Worm (Caenorhabditis elegans): ENCODE measurements around the gene C26B9.3.
A peak's percentile ranks its signal among the peaks of the same experiment; 100 is the strongest.

Gene C26B9.3

ce11 chrX:5339889-5340288, 1.8 kb downstream of the C26B9.3 start, which contains the start of gene C26B9.2:
Gene C26B9.2, plus strand, starts transcription at chrX:5340189.
- no peak for TF ChIP-seq W03F9.2 (tag; optimal IDR thresholded peaks at IDR 0.05)
- TF ChIP-seq dao-5 (tag; optimal IDR thresholded peaks at IDR 0.05) = no peak
- TF ChIP-seq him-1 (tag; optimal IDR thresholded peaks at IDR 0.05) = no peak

ce11 chrX:5342007-5342406, 3.9 kb downstream of the C26B9.3 start, which contains the start of gene C26B9.7:
Gene C26B9.7, plus strand, starts transcription at chrX:5342307.
- TF ChIP-seq W03F9.2 (tag; optimal IDR thresholded peaks at IDR 0.05) (no peak), him-1 (tag; optimal IDR thresholded peaks at IDR 0.05) (no peak), dao-5 (tag; optimal IDR thresholded peaks at IDR 0.05) (no peak)

- TF ChIP-seq dao-5 (tag; optimal IDR thresholded peaks at IDR 0.05) (no peak), him-1 (tag; optimal IDR thresholded peaks at IDR 0.05) (no peak), W03F9.2 (tag; optimal IDR thresholded peaks at IDR 0.05) (no peak)
Observed at ce11 chrX:5344287-5344686, 6.2 kb downstream of the C26B9.3 start, which contains the start of gene C26B9.1. Gene C26B9.1, plus strand, starts transcription at chrX:5344587.

- TF ChIP-seq W03F9.2 (tag; optimal IDR thresholded peaks at IDR 0.05) = no peak
- TF ChIP-seq him-1 (tag; optimal IDR thresholded peaks at IDR 0.05) = no peak
- TF ChIP-seq dao-5 (tag; optimal IDR thresholded peaks at IDR 0.05) = no peak
Observed at ce11 chrX:5346303-5346702, 8.2 kb downstream of the C26B9.3 start.

ce11 chrX:5347856-5348255, 9.8 kb downstream of the C26B9.3 start:
- TF ChIP-seq him-1 (tag; optimal IDR thresholded peaks at IDR 0.05) (no peak), W03F9.2 (tag; optimal IDR thresholded peaks at IDR 0.05) (no peak), dao-5 (tag; optimal IDR thresholded peaks at IDR 0.05) (no peak)

- TF ChIP-seq him-1 (tag; optimal IDR thresholded peaks at IDR 0.05) = no peak
- TF ChIP-seq dao-5 (tag; optimal IDR thresholded peaks at IDR 0.05) = no peak
- TF ChIP-seq W03F9.2 (tag; optimal IDR thresholded peaks at IDR 0.05) = no peak
Observed at ce11 chrX:5348529-5349148, 10.5 kb downstream of the C26B9.3 start, which contains the start of gene syx-3. Gene syx-3, plus strand, starts transcription at chrX:5349098.

ce11 chrX:5354022-5354876, 16.1 kb downstream of the C26B9.3 start, which contains the start of gene pfn-2:
Gene pfn-2, minus strand, starts transcription at chrX:5354072.
- TF ChIP-seq him-1 (tag; optimal IDR thresholded peaks at IDR 0.05) (no peak), dao-5 (tag; optimal IDR thresholded peaks at IDR 0.05) (peak; percentile 17)

ce11 chrX:5355253-5355652, 17.2 kb downstream of the C26B9.3 start:
- no peak for TF ChIP-seq him-1 (tag; optimal IDR thresholded peaks at IDR 0.05)
- TF ChIP-seq W03F9.2 (tag; optimal IDR thresholded peaks at IDR 0.05) = no peak

ce11 chrX:5360682-5361081, 22.6 kb downstream of the C26B9.3 start:
- TF ChIP-seq dao-5 (tag; optimal IDR thresholded peaks at IDR 0.05) (no peak), W03F9.2 (tag; optimal IDR thresholded peaks at IDR 0.05) (no peak), him-1 (tag; optimal IDR thresholded peaks at IDR 0.05) (no peak)

ce11 chrX:5364222-5364621, 26.1 kb downstream of the C26B9.3 start, which contains the start of gene chtl-1:
Gene chtl-1, minus strand, starts transcription at chrX:5364322.
- TF ChIP-seq dao-5 (tag; optimal IDR thresholded peaks at IDR 0.05) (no peak), W03F9.2 (tag; optimal IDR thresholded peaks at IDR 0.05) (no peak), him-1 (tag; optimal IDR thresholded peaks at IDR 0.05) (no peak)

ce11 chrX:5365437-5365836, 27.3 kb downstream of the C26B9.3 start, which contains the start of gene F35C8.5:
Gene F35C8.5, plus strand, starts transcription at chrX:5365813.
- TF ChIP-seq dao-5 (tag; optimal IDR thresholded peaks at IDR 0.05) (no peak), him-1 (tag; optimal IDR thresholded peaks at IDR 0.05) (no peak), W03F9.2 (tag; optimal IDR thresholded peaks at IDR 0.05) (no peak)

- TF ChIP-seq him-1 (tag; optimal IDR thresholded peaks at IDR 0.05) (no peak), W03F9.2 (tag; optimal IDR thresholded peaks at IDR 0.05) (no peak), dao-5 (tag; optimal IDR thresholded peaks at IDR 0.05) (no peak)
Observed at ce11 chrX:5366613-5367012, 28.5 kb downstream of the C26B9.3 start.

- TF ChIP-seq dao-5 (tag; optimal IDR thresholded peaks at IDR 0.05) (no peak), him-1 (tag; optimal IDR thresholded peaks at IDR 0.05) (peak; percentile 40)
Observed at ce11 chrX:5368220-5368619, 30.1 kb downstream of the C26B9.3 start, which contains the start of gene jkk-1. Gene jkk-1, plus strand, starts transcription at chrX:5368468.

ce11 chrX:5370605-5371004, 32.5 kb downstream of the C26B9.3 start:
- TF ChIP-seq W03F9.2 (tag; optimal IDR thresholded peaks at IDR 0.05) (no peak), dao-5 (tag; optimal IDR thresholded peaks at IDR 0.05) (no peak), him-1 (tag; optimal IDR thresholded peaks at IDR 0.05) (no peak)
